Fruit fly (Drosophila melanogaster): ENCODE results near the gene tty.
A peak's percentile ranks its signal among the peaks of the same experiment; 100 is the strongest.

Gene tty

dm6 chrX:21367363-21368072 is 28.0 kb upstream of the tty start (continued):
- TF ChIP-seq ac (GFP tag; optimal IDR thresholded peaks at IDR 0.05), result peak; percentile 91
- TF ChIP-seq Dbx (GFP tag; IDR thresholded peaks at IDR 0.05), result peak; percentile 97
- TF ChIP-seq fd96Cb (tag; optimal IDR thresholded peaks at IDR 0.05), result peak; percentile 98
- TF ChIP-seq Atf3 (GFP tag; optimal IDR thresholded peaks at IDR 0.05), result peak; percentile 91
- peak; percentile 94 for TF ChIP-seq pnt (GFP tag; optimal IDR thresholded peaks at IDR 0.05)
- peak; percentile 91 for TF ChIP-seq her (GFP tag; optimal IDR thresholded peaks at IDR 0.05)
- TF ChIP-seq pita (GFP tag; optimal IDR thresholded peaks at IDR 0.05), result no peak
- TF ChIP-seq btn (GFP tag; optimal IDR thresholded peaks at IDR 0.05), result peak; percentile 86
- TF ChIP-seq HmgD (GFP tag; optimal IDR thresholded peaks at IDR 0.05), result peak; percentile 88
- TF ChIP-seq yki (optimal IDR thresholded peaks at IDR 0.05), result no peak
- TF ChIP-seq Atf6 (GFP tag; IDR thresholded peaks at IDR 0.05), result peak; percentile 97
- peak; percentile 74 for TF ChIP-seq CG7928 (GFP tag; optimal IDR thresholded peaks at IDR 0.05)
- peak; percentile 95 for TF ChIP-seq ewg (GFP tag; optimal IDR thresholded peaks at IDR 0.05)
- TF ChIP-seq CG14667 (GFP tag; IDR thresholded peaks at IDR 0.05), result peak; percentile 92
- peak; percentile 97 for TF ChIP-seq rib (GFP tag; IDR thresholded peaks at IDR 0.05)
- peak; percentile 83 for TF ChIP-seq pros (GFP tag; optimal IDR thresholded peaks at IDR 0.05)
- TF ChIP-seq CG7963 (GFP tag; IDR thresholded peaks at IDR 0.05; ENCODE audit: partially characterized antibody), result 0 out of 3 replicates have a peak, but pooled peaks have one; percentile 30
- no peak for TF ChIP-seq Tbp (GFP tag; optimal IDR thresholded peaks at IDR 0.05)
- peak; percentile 26 for TF ChIP-seq BEAF-32 (GFP tag; optimal IDR thresholded peaks at IDR 0.05)
- TF ChIP-seq Fer2 (tag; optimal IDR thresholded peaks at IDR 0.05), result peak; percentile 97
- TF ChIP-seq CG10209 (GFP tag; optimal IDR thresholded peaks at IDR 0.05), result peak; percentile 98
- peak; percentile 83 for TF ChIP-seq GATAe (GFP tag; conservative IDR thresholded peaks at IDR 0.05)
- peak; percentile 95 for TF ChIP-seq CG12769 (tag; optimal IDR thresholded peaks at IDR 0.05)
- TF ChIP-seq CG12659 (GFP tag; optimal IDR thresholded peaks at IDR 0.05), result peak; percentile 99
- TF ChIP-seq p53 (GFP tag; optimal IDR thresholded peaks at IDR 0.05), result peak; percentile 74
- peak; percentile 95 for TF ChIP-seq CG7372 (GFP tag; IDR thresholded peaks at IDR 0.05)
- TF ChIP-seq CG11723 (GFP tag; optimal IDR thresholded peaks at IDR 0.05), result peak; percentile 98
- TF ChIP-seq CG18619 (GFP tag; optimal IDR thresholded peaks at IDR 0.05), result peak; percentile 98
- peak; percentile 91 for TF ChIP-seq D19B (GFP tag; optimal IDR thresholded peaks at IDR 0.05)
- TF ChIP-seq CG6654 (GFP tag; optimal IDR thresholded peaks at IDR 0.05), result peak; percentile 91
- TF ChIP-seq sd (tag; optimal IDR thresholded peaks at IDR 0.05), result peak; percentile 90
- peak; percentile 82 for TF ChIP-seq E2f2 (GFP tag; IDR thresholded peaks at IDR 0.05)
- TF ChIP-seq CG4328 (GFP tag; optimal IDR thresholded peaks at IDR 0.05), result peak; percentile 99
- TF ChIP-seq kni (GFP tag; optimal IDR thresholded peaks at IDR 0.05), result peak; percentile 96
- TF ChIP-seq CG10267 (tag; optimal IDR thresholded peaks at IDR 0.05), result peak; percentile 92
- TF ChIP-seq CG17612 (GFP tag; IDR thresholded peaks at IDR 0.05), result peak; percentile 90
- peak; percentile 98 for TF ChIP-seq CG11504 (tag; optimal IDR thresholded peaks at IDR 0.05)
- no peak for TF ChIP-seq cad (GFP tag; optimal IDR thresholded peaks at IDR 0.05)
- peak; percentile 97 for TF ChIP-seq bsh (GFP tag; optimal IDR thresholded peaks at IDR 0.05)
- TF ChIP-seq schlank (tag; optimal IDR thresholded peaks at IDR 0.05), result peak; percentile 98
- TF ChIP-seq Chrac-16 (GFP tag; optimal IDR thresholded peaks at IDR 0.05), result peak; percentile 97
- TF ChIP-seq lbe (GFP tag; optimal IDR thresholded peaks at IDR 0.05), result peak; percentile 92
- TF ChIP-seq CG9797 (GFP tag; optimal IDR thresholded peaks at IDR 0.05), result peak; percentile 56
- peak; percentile 78 for TF ChIP-seq CkIIα-i1 (GFP tag; IDR thresholded peaks at IDR 0.05)
- TF ChIP-seq gsb (GFP tag; IDR thresholded peaks at IDR 0.05), result peak; percentile 94
- peak; percentile 91 for TF ChIP-seq CG8281 (tag; optimal IDR thresholded peaks at IDR 0.05)
- no peak for TF ChIP-seq prd (optimal IDR thresholded peaks at IDR 0.05)
- peak; percentile 96 for TF ChIP-seq prd (GFP tag; IDR thresholded peaks at IDR 0.05)
- TF ChIP-seq CG3407 (GFP tag; optimal IDR thresholded peaks at IDR 0.05), result peak; percentile 95
- peak; percentile 99 for TF ChIP-seq dysf (GFP tag; IDR thresholded peaks at IDR 0.05)
